Worm (Caenorhabditis elegans) whole organism, late embryonic: ENCODE results near the gene C13G5.2.

Experiments used
- ama-1 ChIP-seq: fragments of 150-350 bp; optimal IDR thresholded peaks from 2 replicates; lab custom pipeline; 2014
- ceh-48 ChIP-seq: sonication (generic microtip); optimal IDR thresholded peaks from 2 replicates; lab custom pipeline; 2016; ENCODE audit warnings: missing genetic modification characterization, inconsistent platforms, missing compliant biosample characterization
- gmeb-2 ChIP-seq: sonication (generic microtip); optimal IDR thresholded peaks from 2 replicates; lab custom pipeline; 2016; ENCODE audit warnings: missing genetic modification characterization, inconsistent platforms, missing compliant biosample characterization
- odd-2 ChIP-seq: sonication (generic microtip); optimal IDR thresholded peaks from 2 replicates; lab custom pipeline; 2017; ENCODE audit warnings: antibody characterized with exemption, mild to moderate bottlenecking, missing genetic modification characterization, missing compliant biosample characterization
- tbx-2 ChIP-seq: sonication (generic microtip); optimal IDR thresholded peaks from 2 replicates; lab custom pipeline; 2016; ENCODE audit warnings: missing genetic modification characterization, missing compliant biosample characterization
- unc-55 ChIP-seq: sonication (generic microtip); optimal IDR thresholded peaks from 2 replicates; lab custom pipeline; 2017; ENCODE audit warnings: missing biosample characterization, missing genetic modification reagents, missing genetic modification characterization

ce11 chrIII:8618412-8618960, at the start of gene C13G5.2:
- no peak for TF ChIP-seq ceh-48
- no peak for TF ChIP-seq tbx-2 (tag; lab: Kevin White, UChicago)
- no peak for TF ChIP-seq odd-2 (tag; lab: Kevin White, UChicago)
- TF ChIP-seq ama-1 = no peak
- TF ChIP-seq unc-55 (GFP tag; lab: Kevin White, UChicago) = no peak
- TF ChIP-seq gmeb-2 (tag; lab: Kevin White, UChicago) = no peak
